Worm (Caenorhabditis elegans) whole organism, mixed stage, embryonic: ENCODE results near the gene ZC239.4.

ENCODE experiments used
- elt-3 ChIP-seq: fragments of 150-350 bp; optimal IDR thresholded peaks from 2 replicates; lab custom pipeline; 2014; ENCODE audit warnings: missing biosample characterization, missing genetic modification characterization
- mab-5 ChIP-seq: fragments of 150-350 bp; optimal IDR thresholded peaks from 2 replicates; lab custom pipeline; 2014; ENCODE audit warnings: missing biosample characterization, missing genetic modification characterization
- nhr-237 ChIP-seq: fragments of 150-350 bp; optimal IDR thresholded peaks from 2 replicates; lab custom pipeline; 2014; ENCODE audit warnings: missing biosample characterization, missing genetic modification characterization
- nhr-28 ChIP-seq: fragments of 150-350 bp; optimal IDR thresholded peaks from 2 replicates; lab custom pipeline; 2014; ENCODE audit warnings: missing biosample characterization, missing genetic modification characterization
- unc-62 ChIP-seq: fragments of 150-350 bp; optimal IDR thresholded peaks from 2 replicates; lab custom pipeline; 2014; ENCODE audit warnings: missing biosample characterization, missing genetic modification reagents, missing genetic modification characterization

DNA sequence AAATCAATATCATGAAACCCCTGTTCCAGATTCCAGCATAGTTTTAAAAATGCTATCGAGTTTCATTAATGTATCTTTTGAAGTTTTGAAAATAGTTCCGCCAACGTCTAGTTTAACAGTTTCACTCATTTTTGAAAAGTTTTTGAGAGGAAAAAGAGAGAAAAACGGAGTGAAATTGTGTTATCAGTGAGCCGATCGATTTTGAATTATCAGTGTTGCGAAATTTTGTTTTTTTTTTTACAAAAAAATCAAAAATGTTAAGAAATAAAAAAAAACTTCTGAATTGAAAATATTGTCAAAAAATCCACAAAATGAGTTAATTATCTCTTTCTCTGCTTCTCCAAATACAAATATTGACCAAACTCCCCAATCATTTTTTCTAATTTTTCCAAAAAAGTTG is 8.7 kb downstream of the ZC239.4 start, which contains the start of gene ZC239.13:
- TF ChIP-seq nhr-237 (no peak), mab-5 (tag; lab: Kevin White, UChicago) (no peak), elt-3 (tag; lab: Kevin White, UChicago) (no peak), unc-62 (GFP tag; lab: Kevin White, UChicago) (no peak), nhr-28 (tag; lab: Kevin White, UChicago) (no peak)
